Fruit fly (Drosophila melanogaster) Kc167 (cell line): ENCODE results near the gene Mdr65.

Experiments used
- Sin3A ChIP-seq: fragments of >200 bp; optimal IDR thresholded peaks from 2 replicates; lab custom pipeline; 2018; ENCODE audit warnings: missing external identifiers
- psq ChIP-seq: fragments of >200 bp; optimal IDR thresholded peaks from 2 replicates; lab custom pipeline; 2017; ENCODE audit warnings: missing external identifiers

dm6 chr3L:6258660-6259059, 13.1 kb upstream of the Mdr65 start, which contains the start of gene CG10163:
- TF ChIP-seq psq (lab: Kevin White, UChicago) (no peak), Sin3A (lab: Kevin White, UChicago) (no peak)
